Fruit fly (Drosophila melanogaster) whole organism, embryonic: ENCODE data around the gene Polr1C.
A peak's percentile ranks its signal among the peaks of the same experiment; 100 is the strongest.

Experiments used
- Atf3 ChIP-seq: fragments of 200-800 bp; sonication (Bioruptor generic); optimal IDR thresholded peaks from 3 replicates; lab custom pipeline; 2016; ENCODE audit warnings: missing biosample characterization, missing genetic modification characterization
- CG13424 ChIP-seq: fragments of 200-800 bp; sonication (Bioruptor generic); optimal IDR thresholded peaks from 2 replicates; lab custom pipeline; 2019; ENCODE audit warnings: missing biosample characterization, mild to moderate bottlenecking, missing genetic modification characterization, moderate library complexity
- CG15601 ChIP-seq: fragments of 200-800 bp; sonication (Bioruptor generic); optimal IDR thresholded peaks from 3 replicates; lab custom pipeline; 2019; ENCODE audit warnings: missing biosample characterization, mild to moderate bottlenecking, missing genetic modification characterization, moderate library complexity
- CG1603 ChIP-seq: fragments of 200-800 bp; sonication (Bioruptor generic); optimal IDR thresholded peaks from 2 replicates; lab custom pipeline; 2019; ENCODE audit warnings: missing biosample characterization, mild to moderate bottlenecking, missing genetic modification characterization, moderate library complexity
- CG16815 ChIP-seq: fragments of 200-800 bp; sonication (Bioruptor generic); optimal IDR thresholded peaks from 3 replicates; lab custom pipeline; 2017; ENCODE audit warnings: missing biosample characterization, mild to moderate bottlenecking, missing genetic modification characterization
- CG17328 ChIP-seq: fragments of 200-800 bp; sonication (Bioruptor generic); IDR thresholded peaks from 2 replicates; pipeline ENCODE4 v1.3.6; 2022; ENCODE audit warnings: missing biosample characterization, missing genetic modification characterization
- CG18011 ChIP-seq: fragments of 200-800 bp; sonication (Bioruptor generic); optimal IDR thresholded peaks from 2 replicates; lab custom pipeline; 2017; ENCODE audit warnings: missing biosample characterization, missing genetic modification characterization, mild to moderate bottlenecking, moderate library complexity, missing genotype
- CG2120 ChIP-seq: fragments of 200-800 bp; sonication (Bioruptor generic); optimal IDR thresholded peaks from 3 replicates; lab custom pipeline; 2016; ENCODE audit warnings: missing biosample characterization, missing genetic modification characterization
- CG2202 ChIP-seq: fragments of 200-800 bp; sonication (Bioruptor generic); optimal IDR thresholded peaks from 2 replicates; lab custom pipeline; 2018; ENCODE audit warnings: missing biosample characterization, mild to moderate bottlenecking, missing genetic modification characterization
- CG3281 ChIP-seq: fragments of 200-800 bp; sonication (Bioruptor generic); optimal IDR thresholded peaks from 3 replicates; lab custom pipeline; 2017; ENCODE audit warnings: missing biosample characterization, mild to moderate bottlenecking, missing genetic modification characterization
- CG34224 ChIP-seq: fragments of 200-800 bp; sonication (Bioruptor generic); IDR thresholded peaks from 3 replicates; pipeline ENCODE4 v1.3.6; 2022; ENCODE audit warnings: missing biosample characterization, missing genetic modification characterization; ENCODE audit not compliant: partially characterized antibody
- CG34422 ChIP-seq: fragments of 200-800 bp; sonication (Bioruptor generic); IDR thresholded peaks from 3 replicates; pipeline ENCODE4 v1.3.6; 2022; ENCODE audit warnings: missing biosample characterization, missing genetic modification characterization
- CG3847 ChIP-seq: fragments of 200-800 bp; sonication (Bioruptor generic); IDR thresholded peaks from 2 replicates; pipeline ENCODE4 v1.3.6; 2022; ENCODE audit warnings: missing biosample characterization, missing genetic modification characterization
- CG4282 ChIP-seq: fragments of 200-800 bp; sonication (Bioruptor generic); optimal IDR thresholded peaks from 2 replicates; lab custom pipeline; 2016; ENCODE audit warnings: missing biosample characterization, missing genetic modification characterization
- CG4328 ChIP-seq: fragments of 200-800 bp; sonication (Bioruptor generic); optimal IDR thresholded peaks from 3 replicates; lab custom pipeline; 2017; ENCODE audit warnings: missing biosample characterization, missing genetic modification reagents, missing genetic modification characterization
- CG4730 ChIP-seq: fragments of 200-800 bp; sonication (Bioruptor generic); IDR thresholded peaks from 2 replicates; pipeline ENCODE4 v1.3.6; 2022; ENCODE audit warnings: missing biosample characterization, missing genetic modification characterization
- CG4820 ChIP-seq: fragments of 200-800 bp; sonication (Bioruptor generic); optimal IDR thresholded peaks from 3 replicates; lab custom pipeline; 2016; ENCODE audit warnings: missing biosample characterization, missing genetic modification characterization
- CG7372 ChIP-seq: fragments of 200-800 bp; sonication (Bioruptor generic); IDR thresholded peaks from 2 replicates; pipeline ENCODE4 v1.3.6; 2022; ENCODE audit warnings: missing biosample characterization, missing genetic modification characterization
- CG8478 ChIP-seq: fragments of >200 bp; optimal IDR thresholded peaks from 2 replicates; lab custom pipeline; 2018
- CG8944 ChIP-seq: fragments of 200-800 bp; sonication (Bioruptor generic); optimal IDR thresholded peaks from 3 replicates; lab custom pipeline; 2016; ENCODE audit warnings: missing biosample characterization, missing genetic modification characterization
- CHES-1-like ChIP-seq: fragments of 200-800 bp; sonication (Bioruptor generic); optimal IDR thresholded peaks from 2 replicates; lab custom pipeline; 2016; ENCODE audit warnings: missing biosample characterization, missing genetic modification characterization
- Dip3 ChIP-seq: fragments of 200-800 bp; sonication (Bioruptor generic); optimal IDR thresholded peaks from 3 replicates; lab custom pipeline; 2016; ENCODE audit warnings: missing biosample characterization, missing genetic modification characterization
- Dp ChIP-seq: fragments of 200-800 bp; sonication (Bioruptor generic); optimal IDR thresholded peaks from 2 replicates; lab custom pipeline; 2018; ENCODE audit warnings: missing biosample characterization, mild to moderate bottlenecking, missing genetic modification characterization, moderate library complexity
- Ets65A ChIP-seq: fragments of 200-800 bp; sonication (Bioruptor generic); peaks from one replicate; lab custom pipeline; 2016; ENCODE audit warnings: missing biosample characterization, missing genetic modification characterization
- Gug ChIP-seq: fragments of 200-800 bp; sonication (Bioruptor generic); IDR thresholded peaks from 4 replicates; pipeline ENCODE4 v1.3.6; 2022; ENCODE audit warnings: missing biosample characterization, missing genetic modification characterization
- HLH4C ChIP-seq: fragments of 200-800 bp; sonication (Bioruptor generic); IDR thresholded peaks from 3 replicates; pipeline ENCODE4 v1.3.6; 2022; ENCODE audit warnings: missing biosample characterization, missing genetic modification characterization; ENCODE audit not compliant: partially characterized antibody
- Hr78 ChIP-seq, 2 experiments: fragments of 200-800 bp in 1 of 2; fragments of >200 bp in 1 of 2; sonication (Bioruptor generic) in 1 of 2; optimal IDR thresholded peaks; 2 replicates each; lab custom pipeline; 2017 to 2019; ENCODE audit warnings: missing biosample characterization in 2 of 2, missing genetic modification characterization in 2 of 2, mild to moderate bottlenecking in 1 of 2, moderate library complexity in 1 of 2
- Lhr ChIP-seq: fragments of 200-800 bp; sonication (Bioruptor generic); optimal IDR thresholded peaks from 3 replicates; lab custom pipeline; 2017; ENCODE audit warnings: mild to moderate bottlenecking, missing biosample characterization, missing genetic modification reagents, missing genetic modification characterization
- MESR4 ChIP-seq: fragments of 200-800 bp; sonication (Bioruptor generic); optimal IDR thresholded peaks from 2 replicates; lab custom pipeline; 2018; ENCODE audit warnings: missing biosample characterization, mild to moderate bottlenecking, missing genetic modification characterization, moderate library complexity
- NK7.1 ChIP-seq: fragments of 200-800 bp; sonication (Bioruptor generic); optimal IDR thresholded peaks from 3 replicates; lab custom pipeline; 2016; ENCODE audit warnings: missing biosample characterization, missing genetic modification characterization
- Side ChIP-seq: fragments of 200-800 bp; sonication (Bioruptor generic); optimal IDR thresholded peaks from 2 replicates; lab custom pipeline; 2016; ENCODE audit warnings: missing biosample characterization, missing genetic modification characterization
- Ssrp ChIP-seq: fragments of 200-800 bp; sonication (Bioruptor generic); optimal IDR thresholded peaks from 2 replicates; lab custom pipeline; 2018; ENCODE audit warnings: missing biosample characterization, mild to moderate bottlenecking, missing genetic modification characterization, moderate library complexity
- Tbp ChIP-seq: fragments of >200 bp; optimal IDR thresholded peaks from 2 replicates; lab custom pipeline; 2018; ENCODE audit warnings: missing biosample characterization, missing genetic modification characterization
- Trl ChIP-seq, 3 experiments: fragments of >200 bp in 2 of 3; fragments of 200-800 bp in 1 of 3; sonication (Bioruptor generic) in 1 of 3; optimal IDR thresholded peaks; 2 replicates in 1 of 3; 3 replicates in 2 of 3; lab custom pipeline; 2016 to 2017; ENCODE audit warnings: missing biosample characterization in 1 of 3, missing genetic modification characterization in 1 of 3
- amos ChIP-seq: fragments of 200-800 bp; sonication (Bioruptor generic); IDR thresholded peaks from 2 replicates; pipeline ENCODE4 v1.3.6; 2022; ENCODE audit warnings: missing biosample characterization, missing genetic modification characterization; ENCODE audit not compliant: partially characterized antibody
- aop ChIP-seq: fragments of 200-800 bp; sonication (Bioruptor generic); IDR thresholded peaks from 2 replicates; pipeline ENCODE4 v1.3.6; 2022; ENCODE audit warnings: missing biosample characterization, missing genetic modification characterization
- bbx ChIP-seq: fragments of 200-800 bp; sonication (Bioruptor generic); IDR thresholded peaks from 2 replicates; pipeline ENCODE4 v1.3.6; 2022; ENCODE audit warnings: missing biosample characterization, missing genetic modification characterization; ENCODE audit not compliant: partially characterized antibody
- bsh ChIP-seq, 2 experiments: fragments of 200-800 bp; sonication (Bioruptor generic); optimal IDR thresholded peaks; 2 replicates each; lab custom pipeline; 2017 to 2018; ENCODE audit warnings: mild to moderate bottlenecking in 2 of 2, missing biosample characterization in 2 of 2, missing genetic modification characterization in 2 of 2, moderate library complexity in 1 of 2
- cas ChIP-seq: fragments of 200-800 bp; sonication (Bioruptor generic); IDR thresholded peaks from 2 replicates; pipeline ENCODE4 v1.3.6; 2022; ENCODE audit warnings: missing biosample characterization, missing genetic modification characterization
- caup ChIP-seq: fragments of 200-800 bp; sonication (Bioruptor generic); optimal IDR thresholded peaks from 3 replicates; lab custom pipeline; 2017; ENCODE audit warnings: missing biosample characterization, mild to moderate bottlenecking, missing genetic modification characterization, moderate library complexity; ENCODE audit not compliant: severe bottlenecking
- chif ChIP-seq, 2 experiments: fragments of 200-800 bp; sonication (Bioruptor generic); optimal IDR thresholded peaks; 3 replicates each; lab custom pipeline; 2016; ENCODE audit warnings: missing biosample characterization in 2 of 2, missing genetic modification characterization in 2 of 2
- emc ChIP-seq: fragments of 200-800 bp; sonication (Bioruptor generic); optimal IDR thresholded peaks from 2 replicates; lab custom pipeline; 2016; ENCODE audit warnings: missing biosample characterization, missing genetic modification characterization
- ems ChIP-seq: fragments of 200-800 bp; sonication (Bioruptor generic); optimal IDR thresholded peaks from 3 replicates; lab custom pipeline; 2016; ENCODE audit warnings: missing biosample characterization, missing genetic modification characterization
- inv ChIP-seq: fragments of 200-800 bp; sonication (Bioruptor generic); IDR thresholded peaks from 2 replicates; pipeline ENCODE4 v1.3.6; 2022; ENCODE audit warnings: missing biosample characterization, missing genetic modification characterization; ENCODE audit not compliant: partially characterized antibody
- lbe ChIP-seq: fragments of 200-800 bp; sonication (Bioruptor generic); optimal IDR thresholded peaks from 2 replicates; lab custom pipeline; 2016; ENCODE audit warnings: missing biosample characterization, mild to moderate bottlenecking, missing genetic modification characterization
- pho ChIP-seq: fragments of 200-800 bp; sonication (Bioruptor generic); optimal IDR thresholded peaks from 2 replicates; lab custom pipeline; 2016; ENCODE audit warnings: missing biosample characterization, missing genetic modification characterization
- sens ChIP-seq: fragments of 200-800 bp; sonication (Bioruptor generic); peaks from one replicate; lab custom pipeline; 2016; ENCODE audit warnings: missing biosample characterization, missing genetic modification characterization
- vvl ChIP-seq: fragments of 200-800 bp; sonication (Bioruptor generic); IDR thresholded peaks from 2 replicates; pipeline ENCODE4 v1.3.6; 2022; ENCODE audit warnings: missing biosample characterization, missing genetic modification characterization
- wdn ChIP-seq: fragments of 200-800 bp; sonication (Bioruptor generic); IDR thresholded peaks from 2 replicates; pipeline ENCODE4 v1.3.6; 2022; ENCODE audit warnings: missing biosample characterization, missing genetic modification characterization

Polr1C gene

dm6 chr2L:4973731-4974415, 5.1 kb downstream of the Polr1C start, which contains the start of gene mRpL28 (continued):
- TF ChIP-seq Trl (optimal IDR thresholded peaks at IDR 0.05; lab: Kevin White, UChicago), result no peak
- TF ChIP-seq Trl (GFP tag; optimal IDR thresholded peaks at IDR 0.05; lab: Kevin White, UChicago), result peak; percentile 15
- TF ChIP-seq NK7.1 (GFP tag; lab: Kevin White, UChicago), result no peak
- no peak for TF ChIP-seq cas (GFP tag; lab: Robert Waterston, UW)
- TF ChIP-seq Atf3 (GFP tag; lab: Kevin White, UChicago), result no peak
- 0 out of 3 replicates have a peak, but pooled peaks have one; percentile 13 for TF ChIP-seq HLH4C (GFP tag; lab: Robert Waterston, UW)
- TF ChIP-seq CG3281 (GFP tag; lab: Kevin White, UChicago), result peak; percentile 46
- peak; percentile 26 for TF ChIP-seq Dip3 (GFP tag; lab: Kevin White, UChicago)
- TF ChIP-seq Ets65A (GFP tag; lab: Kevin White, UChicago), result peak; percentile 14
- no peak for TF ChIP-seq CG4730 (GFP tag; lab: Robert Waterston, UW)
- no peak for TF ChIP-seq Hr78 (GFP tag; optimal IDR thresholded peaks at IDR 0.05; lab: Kevin White, UChicago)
- TF ChIP-seq Dp (GFP tag; lab: Kevin White, UChicago), result peak; percentile 11
- peak; percentile 87 for TF ChIP-seq MESR4 (GFP tag; lab: Kevin White, UChicago)
- TF ChIP-seq CG4328 (GFP tag; lab: Kevin White, UChicago), result peak; percentile 18
- TF ChIP-seq CG34224, result peak; percentile 71
- TF ChIP-seq CG34422 (GFP tag; lab: Robert Waterston, UW), result peak; percentile 11; the same call in 1 of the 3 replicates
- no peak for TF ChIP-seq caup (GFP tag; lab: Kevin White, UChicago)
- no peak for TF ChIP-seq CG4820 (GFP tag; lab: Kevin White, UChicago)
- peak; percentile 19; the same call in 1 of the 2 replicates for TF ChIP-seq inv
- no peak; the same call in 1 of the 2 replicates for TF ChIP-seq vvl (GFP tag; lab: Robert Waterston, UW)
- peak; percentile 28; the same call in 1 of the 2 replicates for TF ChIP-seq amos (GFP tag; lab: Robert Waterston, UW)
- no peak for TF ChIP-seq CG3847 (GFP tag; lab: Robert Waterston, UW)
- no peak for TF ChIP-seq CG7372 (GFP tag; lab: Robert Waterston, UW)
- peak; percentile 35 for TF ChIP-seq lbe
- no peak for TF ChIP-seq Ssrp (tag; lab: Kevin White, UChicago)
- TF ChIP-seq aop (GFP tag; lab: Robert Waterston, UW), result no peak
- TF ChIP-seq Lhr (GFP tag; lab: Kevin White, UChicago), result no peak
- peak; percentile 56; the same call in 1 of the 2 replicates for TF ChIP-seq bbx (GFP tag; lab: Robert Waterston, UW)
- no peak for TF ChIP-seq CG4282
- no peak for TF ChIP-seq CG17328 (GFP tag; lab: Robert Waterston, UW)
- TF ChIP-seq CG16815 (GFP tag; lab: Kevin White, UChicago), result no peak
- peak; percentile 42 for TF ChIP-seq CG1603 (tag; lab: Kevin White, UChicago)
- TF ChIP-seq CG8944 (GFP tag; lab: Kevin White, UChicago), result no peak
- no peak for TF ChIP-seq pho (GFP tag; lab: Kevin White, UChicago)
- TF ChIP-seq CG2202 (tag; lab: Kevin White, UChicago), result no peak
- no peak for TF ChIP-seq emc (GFP tag; lab: Kevin White, UChicago)
- TF ChIP-seq wdn, result no peak
- peak in 1 of 2 experiments; percentile 18 for TF ChIP-seq bsh (GFP tag; optimal IDR thresholded peaks at IDR 0.05; lab: Kevin White, UChicago)
- peak; percentile 21 for TF ChIP-seq CG15601 (tag; lab: Kevin White, UChicago)
- no peak for TF ChIP-seq ems (GFP tag; lab: Kevin White, UChicago)
- peak; percentile 87 for TF ChIP-seq sens (GFP tag; lab: Kevin White, UChicago)
- peak; percentile 44 for TF ChIP-seq CG13424 (tag; lab: Kevin White, UChicago)
- no peak for TF ChIP-seq CG18011 (GFP tag; lab: Kevin White, UChicago)
- TF ChIP-seq Gug (GFP tag; lab: Robert Waterston, UW), result no peak
- peak; percentile 27 for TF ChIP-seq CHES-1-like (GFP tag; lab: Kevin White, UChicago)
- TF ChIP-seq CG8478, result no peak
- TF ChIP-seq chif (GFP tag; optimal IDR thresholded peaks at IDR 0.05; lab: Kevin White, UChicago), result no peak
- no peak for TF ChIP-seq Tbp (GFP tag; lab: Kevin White, UChicago)
- TF ChIP-seq CG2120 (GFP tag; lab: Kevin White, UChicago), result peak; percentile 58
- TF ChIP-seq Side (GFP tag; lab: Kevin White, UChicago), result no peak
